Worm (Caenorhabditis elegans) whole organism, mixed stage, embryonic: ENCODE results near the gene twf-2.

ENCODE experiments used
- blmp-1 ChIP-seq: fragments of 150-350 bp; optimal IDR thresholded peaks from 2 replicates; lab custom pipeline; 2014; ENCODE audit warnings: missing biosample characterization, missing genetic modification characterization
- lin-32 ChIP-seq: fragments of 200-800 bp; sonication (Bioruptor generic); optimal IDR thresholded peaks from 2 replicates; lab custom pipeline; 2018; ENCODE audit warnings: mild to moderate bottlenecking, missing genetic modification characterization, missing compliant biosample characterization
- lsy-2 ChIP-seq: fragments of 150-350 bp; optimal IDR thresholded peaks from 2 replicates; lab custom pipeline; 2014; ENCODE audit warnings: missing biosample characterization, missing genetic modification characterization
- mls-2 ChIP-seq: sonication (generic microtip); optimal IDR thresholded peaks from 2 replicates; lab custom pipeline; 2016; ENCODE audit warnings: mild to moderate bottlenecking, missing genetic modification characterization, moderate library complexity, missing compliant biosample characterization
- nhr-28 ChIP-seq: fragments of 150-350 bp; optimal IDR thresholded peaks from 2 replicates; lab custom pipeline; 2014; ENCODE audit warnings: missing biosample characterization, missing genetic modification characterization
- nhr-76 ChIP-seq: sonication (generic microtip); optimal IDR thresholded peaks from 2 replicates; lab custom pipeline; 2017; ENCODE audit warnings: missing biosample characterization, missing genetic modification characterization
- sptf-1 ChIP-seq: sonication (generic microtip); optimal IDR thresholded peaks from 2 replicates; lab custom pipeline; 2017; ENCODE audit warnings: mild to moderate bottlenecking, missing genetic modification characterization, moderate library complexity, missing compliant biosample characterization

DNA sequence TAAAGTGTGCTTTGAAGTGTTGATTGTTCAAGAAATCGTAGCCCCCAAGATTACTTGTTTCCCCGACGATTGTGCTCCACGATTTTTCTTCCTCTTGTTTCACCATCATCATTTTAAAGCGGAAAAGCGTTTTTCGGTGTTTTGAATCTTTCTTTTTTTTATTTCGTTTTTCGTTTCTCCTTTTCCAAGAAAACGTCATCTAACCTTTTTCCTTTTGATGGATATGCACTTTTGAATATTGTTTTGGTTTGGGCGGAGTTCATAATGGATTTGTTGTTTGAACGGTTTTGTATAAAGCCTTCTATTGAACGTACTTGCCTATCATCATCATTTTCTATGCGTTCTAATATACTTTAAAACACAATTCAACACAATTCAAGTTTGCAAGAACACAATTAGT, 13.9 kb upstream of the twf-2 start, which contains the start of gene F38E9.6:
- no peak for TF ChIP-seq nhr-28 (tag; lab: Kevin White, UChicago)
- TF ChIP-seq lsy-2 (tag; lab: Kevin White, UChicago): no peak
- no peak for TF ChIP-seq lin-32
- TF ChIP-seq blmp-1 (tag; lab: Kevin White, UChicago): no peak
- no peak for TF ChIP-seq mls-2 (tag; lab: Kevin White, UChicago)
- TF ChIP-seq sptf-1: no peak
- TF ChIP-seq nhr-76: no peak
